Worm (Caenorhabditis elegans) whole organism, L4/young adult: ENCODE measurements around the gene Y51H4A.6.
A peak's percentile ranks its signal among the peaks of the same experiment; 100 is the strongest.

ENCODE experiments used
- W03F9.2 ChIP-seq: fragments of 150-350 bp; optimal IDR thresholded peaks from 2 replicates; lab custom pipeline; 2014; ENCODE audit warnings: missing biosample characterization, missing genetic modification characterization
- dao-5 ChIP-seq: sonication (generic microtip); optimal IDR thresholded peaks from 2 replicates; lab custom pipeline; 2016; ENCODE audit warnings: missing genotype, missing genetic modification characterization, moderate library complexity, missing compliant biosample characterization
- him-1 ChIP-seq: sonication (generic microtip); optimal IDR thresholded peaks from 2 replicates; lab custom pipeline; 2016; ENCODE audit warnings: missing genotype, missing genetic modification reagents, missing genetic modification characterization, missing compliant biosample characterization

- TF ChIP-seq him-1 (tag; lab: Kevin White, UChicago) (no peak), dao-5 (tag; lab: Kevin White, UChicago) (peak; percentile 1), W03F9.2 (tag; lab: Kevin White, UChicago) (no peak)
These were observed 29.8 kb upstream of the Y51H4A.6 start for ce11 chrIV:16503590-16504217.
